Fruit fly (Drosophila melanogaster): ENCODE data around the gene CG31709.

The CG31709 gene

dm6 chr2L:9570673-9571193, 8.7 kb downstream of the CG31709 start (continued):
- TF ChIP-seq jigr1 (GFP tag; IDR thresholded peaks at IDR 0.05) (no peak), chinmo (GFP tag; IDR thresholded peaks at IDR 0.05; ENCODE audit: partially characterized antibody) (peak; percentile 11; the same call in 1 of the 4 replicates), CG2202 (tag; optimal IDR thresholded peaks at IDR 0.05) (no peak), HmgZ (tag; optimal IDR thresholded peaks at IDR 0.05) (peak; percentile 16), Awh (GFP tag; IDR thresholded peaks at IDR 0.05) (peak; percentile 36; the same call in 1 of the 2 replicates), Med (GFP tag) (peak; percentile 55), Fer2 (tag; optimal IDR thresholded peaks at IDR 0.05) (no peak), E2f2 (GFP tag; IDR thresholded peaks at IDR 0.05) (0 out of 2 replicates have a peak, but pooled peaks have one; percentile 17), Atf-2 (GFP tag; optimal IDR thresholded peaks at IDR 0.05) (no peak), bsh (GFP tag; optimal IDR thresholded peaks at IDR 0.05) (peak in 1 of 2 experiments; percentile 39), wek (GFP tag; optimal IDR thresholded peaks at IDR 0.05) (peak; percentile 62), CG8765 (GFP tag; IDR thresholded peaks at IDR 0.05) (no peak), CG2116 (GFP tag; optimal IDR thresholded peaks at IDR 0.05) (no peak), vvl (GFP tag; IDR thresholded peaks at IDR 0.05) (no peak), Fer1 (GFP tag; optimal IDR thresholded peaks at IDR 0.05) (peak; percentile 28), gcm (GFP tag; optimal IDR thresholded peaks at IDR 0.05) (peak; percentile 39), CG18599 (GFP tag; optimal IDR thresholded peaks at IDR 0.05) (peak; percentile 37), CG34376 (GFP tag; optimal IDR thresholded peaks at IDR 0.05) (peak; percentile 46), kni (GFP tag; optimal IDR thresholded peaks at IDR 0.05) (peak; percentile 50), tio (GFP tag; optimal IDR thresholded peaks at IDR 0.05) (no peak), CG34224 (GFP tag; IDR thresholded peaks at IDR 0.05; ENCODE audit: partially characterized antibody) (no peak), Hr51 (GFP tag; optimal IDR thresholded peaks at IDR 0.05) (peak in 1 of 2 experiments; percentile 30), CG10274 (GFP tag; optimal IDR thresholded peaks at IDR 0.05) (no peak), CG7786 (GFP tag; optimal IDR thresholded peaks at IDR 0.05) (no peak), Mes4 (GFP tag; optimal IDR thresholded peaks at IDR 0.05) (peak; percentile 17), CG13424 (tag; optimal IDR thresholded peaks at IDR 0.05) (peak; percentile 25), sim (GFP tag; IDR thresholded peaks at IDR 0.05) (no peak), gsb-n (tag; optimal IDR thresholded peaks at IDR 0.05) (no peak), cg (GFP tag; optimal IDR thresholded peaks at IDR 0.05) (peak; percentile 23), ttk (GFP tag; IDR thresholded peaks at IDR 0.05) (no peak), CG8924 (tag; optimal IDR thresholded peaks at IDR 0.05) (no peak), fd102C (GFP tag; optimal IDR thresholded peaks at IDR 0.05) (no peak), CG2120 (GFP tag; optimal IDR thresholded peaks at IDR 0.05) (no peak), stwl (tag; optimal IDR thresholded peaks at IDR 0.05) (no peak), Mad (GFP tag; optimal IDR thresholded peaks at IDR 0.05) (peak; percentile 12), CG9727 (GFP tag; optimal IDR thresholded peaks at IDR 0.05) (no peak), CG4730 (GFP tag; IDR thresholded peaks at IDR 0.05) (no peak), Dip2 (GFP tag; IDR thresholded peaks at IDR 0.05) (no peak), CG2199 (GFP tag; IDR thresholded peaks at IDR 0.05) (no peak), CG1603 (tag; optimal IDR thresholded peaks at IDR 0.05) (peak; percentile 37), dysf (GFP tag; IDR thresholded peaks at IDR 0.05) (no peak; the same call in 2 of the 3 replicates), CG11695 (GFP tag; IDR thresholded peaks at IDR 0.05) (no peak), CG31388 (GFP tag; optimal IDR thresholded peaks at IDR 0.05) (no peak), org-1 (GFP tag; optimal IDR thresholded peaks at IDR 0.05) (no peak), Sox100B (GFP tag; optimal IDR thresholded peaks at IDR 0.05) (peak; percentile 28), CG17912 (GFP tag; optimal IDR thresholded peaks at IDR 0.05) (peak; percentile 42), CG7556 (GFP tag; optimal IDR thresholded peaks at IDR 0.05) (no peak), hkb (optimal IDR thresholded peaks at IDR 0.05) (no peak), hkb (GFP tag; IDR thresholded peaks at IDR 0.05) (peak; percentile 60), z (GFP tag; IDR thresholded peaks at IDR 0.05) (no peak)

Measured in whole organism, embryonic.